Worm (Caenorhabditis elegans) whole organism, L3 larva: ENCODE results near the gene dna-2.

Source experiments
- R02D3.7 ChIP-seq: fragments of 150-350 bp; optimal IDR thresholded peaks from 2 replicates; lab custom pipeline; 2014; ENCODE audit warnings: missing biosample characterization, missing genetic modification characterization
- ZK546.5 ChIP-seq: sonication (generic microtip); optimal IDR thresholded peaks from 2 replicates; lab custom pipeline; 2017; ENCODE audit warnings: missing biosample characterization, missing genetic modification characterization
- ama-1 ChIP-seq: fragments of 150-350 bp; optimal IDR thresholded peaks from 2 replicates; lab custom pipeline; 2018
- ceh-16 ChIP-seq: sonication (generic microtip); optimal IDR thresholded peaks from 2 replicates; lab custom pipeline; 2017; ENCODE audit warnings: missing biosample characterization, missing genetic modification characterization
- ceh-28 ChIP-seq: fragments of 150-350 bp; optimal IDR thresholded peaks from 2 replicates; lab custom pipeline; 2014; ENCODE audit warnings: missing biosample characterization, missing genetic modification reagents, missing genetic modification characterization
- ceh-82 ChIP-seq: fragments of 150-350 bp; optimal IDR thresholded peaks from 2 replicates; lab custom pipeline; 2014; ENCODE audit warnings: missing biosample characterization, missing genetic modification characterization
- daf-12 ChIP-seq: fragments of 150-350 bp; optimal IDR thresholded peaks from 2 replicates; lab custom pipeline; 2014; ENCODE audit warnings: missing biosample characterization, missing genetic modification reagents, missing genetic modification characterization
- egl-27 ChIP-seq: sonication (generic microtip); optimal IDR thresholded peaks from 4 replicates; lab custom pipeline; 2017; ENCODE audit warnings: missing biosample characterization, missing genetic modification reagents, missing genetic modification characterization
- egl-5 ChIP-seq: fragments of 150-350 bp; optimal IDR thresholded peaks from 2 replicates; lab custom pipeline; 2017; ENCODE audit warnings: missing biosample characterization, missing genetic modification reagents, missing genetic modification characterization, inconsistent platforms
- elt-1 ChIP-seq: fragments of 150-350 bp; optimal IDR thresholded peaks from 2 replicates; lab custom pipeline; 2014; ENCODE audit warnings: missing biosample characterization, missing genetic modification characterization
- elt-2 ChIP-seq: sonication (generic microtip); optimal IDR thresholded peaks from 2 replicates; lab custom pipeline; 2016; ENCODE audit warnings: missing genetic modification reagents, mild to moderate bottlenecking, missing genetic modification characterization, missing compliant biosample characterization
- eor-1 ChIP-seq, 2 experiments: fragments of 150-350 bp; optimal IDR thresholded peaks; 2 replicates each; lab custom pipeline; 2014 to 2018; ENCODE audit warnings: missing biosample characterization in 2 of 2, missing genetic modification characterization in 2 of 2
- fkh-10 ChIP-seq: sonication (generic microtip); optimal IDR thresholded peaks from 2 replicates; lab custom pipeline; 2017; ENCODE audit warnings: missing biosample characterization, missing genetic modification reagents, missing genetic modification characterization
- fkh-2 ChIP-seq: fragments of 150-350 bp; optimal IDR thresholded peaks from 2 replicates; lab custom pipeline; 2014; ENCODE audit warnings: missing biosample characterization, missing genetic modification reagents, missing genetic modification characterization
- fos-1 ChIP-seq: fragments of 150-350 bp; optimal IDR thresholded peaks from 2 replicates; lab custom pipeline; 2014; ENCODE audit warnings: missing biosample characterization, missing genetic modification characterization
- hmg-11 ChIP-seq: sonication (generic microtip); optimal IDR thresholded peaks from 2 replicates; lab custom pipeline; 2016; ENCODE audit warnings: missing genetic modification characterization, missing compliant biosample characterization
- jun-1 ChIP-seq: fragments of 150-350 bp; optimal IDR thresholded peaks from 2 replicates; lab custom pipeline; 2014; ENCODE audit warnings: missing biosample characterization, missing genetic modification reagents, missing genetic modification characterization
- lin-15B ChIP-seq: fragments of 150-350 bp; optimal IDR thresholded peaks from 2 replicates; lab custom pipeline; 2014; ENCODE audit warnings: missing biosample characterization, missing genetic modification characterization
- lin-39 ChIP-seq: fragments of 150-350 bp; optimal IDR thresholded peaks from 2 replicates; lab custom pipeline; 2018; ENCODE audit warnings: missing biosample characterization, missing genetic modification reagents, missing genetic modification characterization
- lsy-12 ChIP-seq: sonication (generic microtip); optimal IDR thresholded peaks from 2 replicates; lab custom pipeline; 2016; ENCODE audit warnings: mild to moderate bottlenecking, missing genetic modification characterization, missing compliant biosample characterization
- mdl-1 ChIP-seq: fragments of 150-350 bp; optimal IDR thresholded peaks from 2 replicates; lab custom pipeline; 2014; ENCODE audit warnings: missing biosample characterization, missing genetic modification characterization
- mml-1 ChIP-seq: fragments of 150-350 bp; sonication (generic microtip); optimal IDR thresholded peaks from 3 replicates; lab custom pipeline; 2014; ENCODE audit warnings: missing biosample characterization, missing genetic modification characterization
- nfya-1 ChIP-seq: sonication (generic microtip); optimal IDR thresholded peaks from 2 replicates; lab custom pipeline; 2017; ENCODE audit warnings: missing genetic modification characterization, mild to moderate bottlenecking, missing compliant biosample characterization, antibody characterized with exemption, moderate library complexity; ENCODE audit not compliant: insufficient read depth
- nhr-11 ChIP-seq: fragments of 150-350 bp; optimal IDR thresholded peaks from 2 replicates; lab custom pipeline; 2014; ENCODE audit warnings: missing biosample characterization, missing genetic modification characterization
- nhr-12 ChIP-seq: fragments of 150-350 bp; optimal IDR thresholded peaks from 2 replicates; lab custom pipeline; 2014; ENCODE audit warnings: missing biosample characterization, missing genetic modification characterization
- nhr-23 ChIP-seq: fragments of 150-350 bp; optimal IDR thresholded peaks from 2 replicates; lab custom pipeline; 2014; ENCODE audit warnings: missing biosample characterization, missing genetic modification reagents, missing genetic modification characterization
- nhr-25 ChIP-seq: sonication (generic microtip); optimal IDR thresholded peaks from 2 replicates; lab custom pipeline; 2017; ENCODE audit warnings: missing biosample characterization, missing genetic modification characterization
- nhr-43 ChIP-seq: sonication (generic microtip); optimal IDR thresholded peaks from 2 replicates; lab custom pipeline; 2016; ENCODE audit warnings: mild to moderate bottlenecking, missing genetic modification characterization, missing compliant biosample characterization; ENCODE audit not compliant: poor library complexity, severe bottlenecking
- nhr-77 ChIP-seq: fragments of 150-350 bp; optimal IDR thresholded peaks from 2 replicates; lab custom pipeline; 2014; ENCODE audit warnings: missing biosample characterization, missing genetic modification characterization
- pqm-1 ChIP-seq: fragments of 150-350 bp; optimal IDR thresholded peaks from 2 replicates; lab custom pipeline; 2017; ENCODE audit warnings: missing biosample characterization, missing genetic modification characterization, inconsistent platforms
- sea-2 ChIP-seq: fragments of 150-350 bp; sonication (generic microtip); optimal IDR thresholded peaks from 4 replicates; lab custom pipeline; 2014; ENCODE audit warnings: missing biosample characterization, missing genetic modification reagents, missing genetic modification characterization
- skn-1 ChIP-seq: fragments of 150-350 bp; optimal IDR thresholded peaks from 2 replicates; lab custom pipeline; 2014; ENCODE audit warnings: missing biosample characterization, missing genetic modification characterization
- snpc-4 ChIP-seq: fragments of 150-350 bp; optimal IDR thresholded peaks from 2 replicates; lab custom pipeline; 2014; ENCODE audit warnings: missing biosample characterization, missing genetic modification characterization
- tbx-2 ChIP-seq: sonication (generic microtip); optimal IDR thresholded peaks from 2 replicates; lab custom pipeline; 2016; ENCODE audit warnings: mild to moderate bottlenecking, missing genetic modification characterization, missing compliant biosample characterization
- unc-39 ChIP-seq: sonication (generic microtip); optimal IDR thresholded peaks from 4 replicates; lab custom pipeline; 2017; ENCODE audit warnings: missing biosample characterization, missing genetic modification characterization
- unc-62 ChIP-seq: fragments of 150-350 bp; sonication (generic microtip); optimal IDR thresholded peaks from 4 replicates; lab custom pipeline; 2014; ENCODE audit warnings: missing biosample characterization, missing genetic modification reagents, missing genetic modification characterization
- zag-1 ChIP-seq: fragments of 150-350 bp; optimal IDR thresholded peaks from 2 replicates; lab custom pipeline; 2014; ENCODE audit warnings: missing biosample characterization, missing genetic modification characterization
- ztf-11 ChIP-seq: fragments of 150-350 bp; optimal IDR thresholded peaks from 2 replicates; lab custom pipeline; 2014; ENCODE audit warnings: missing biosample characterization, missing genetic modification characterization
- ztf-4 ChIP-seq: fragments of 150-350 bp; optimal IDR thresholded peaks from 2 replicates; lab custom pipeline; 2014; ENCODE audit warnings: missing biosample characterization, missing genetic modification characterization

The dna-2 gene

ce11 chrII:11731174-11731724, 47.0 kb upstream of the dna-2 start:
- TF ChIP-seq ama-1 (lab: Kevin White, UChicago) (peak; percentile 88), ceh-16 (no peak), nhr-43 (tag; lab: Kevin White, UChicago) (peak; percentile 4), ZK546.5 (tag; lab: Kevin White, UChicago) (no peak), mdl-1 (tag; lab: Kevin White, UChicago) (no peak), nhr-12 (tag; lab: Kevin White, UChicago) (no peak), nhr-23 (tag; lab: Kevin White, UChicago) (no peak), lsy-12 (peak; percentile 25), egl-27 (no peak), elt-2 (tag; lab: Kevin White, UChicago) (peak; percentile 62)

- TF ChIP-seq lin-39 (peak; percentile 23), ztf-11 (no peak), snpc-4 (tag; lab: Kevin White, UChicago) (peak; percentile 2)
These were observed 45.7 kb upstream of the dna-2 start, which contains the start of gene F13D12.8 for ce11 chrII:11732513-11732912. Gene F13D12.8 (minus strand): TSS chrII:11732594.

- TF ChIP-seq ztf-4 (tag; lab: Kevin White, UChicago) (no peak), elt-1 (tag; lab: Kevin White, UChicago) (peak; percentile 74)
These were observed 44.4 kb upstream of the dna-2 start for ce11 chrII:11733850-11734249.

ce11 chrII:11737347-11737746, 40.9 kb upstream of the dna-2 start:
- TF ChIP-seq fos-1 (no peak), unc-62 (GFP tag; lab: Kevin White, UChicago) (peak; percentile 17), nhr-23 (tag; lab: Kevin White, UChicago) (peak; percentile 83), nfya-1 (tag; lab: Kevin White, UChicago) (peak; percentile 36), fkh-10 (GFP tag; lab: Kevin White, UChicago) (no peak), nhr-25 (tag; lab: Kevin White, UChicago) (peak; percentile 88), nhr-43 (tag; lab: Kevin White, UChicago) (peak; percentile 79)
- TF ChIP-seq, all 47 proteins: peak for 5

ce11 chrII:11739199-11739598, 39.0 kb upstream of the dna-2 start, which contains the start of gene ctsa-1.2:
Gene ctsa-1.2 (plus strand): TSS chrII:11739358.
- TF ChIP-seq elt-2 (tag; lab: Kevin White, UChicago) (peak; percentile 94), pqm-1 (peak; percentile 94), unc-62 (GFP tag; lab: Kevin White, UChicago) (no peak)
- TF ChIP-seq, all 47 proteins: peak for 2

ce11 chrII:11742320-11742719, 35.9 kb upstream of the dna-2 start:
- TF ChIP-seq jun-1 (tag; lab: Kevin White, UChicago) (no peak), zag-1 (tag; lab: Kevin White, UChicago) (no peak), nhr-11 (no peak), nhr-23 (tag; lab: Kevin White, UChicago) (no peak), tbx-2 (tag; lab: Kevin White, UChicago) (no peak), ama-1 (lab: Kevin White, UChicago) (no peak), ZK546.5 (tag; lab: Kevin White, UChicago) (no peak), ceh-82 (no peak), sea-2 (no peak), nhr-25 (tag; lab: Kevin White, UChicago) (no peak), daf-12 (tag; lab: Kevin White, UChicago) (no peak), egl-27 (no peak), nhr-77 (tag; lab: Kevin White, UChicago) (no peak), lin-39 (no peak)
- TF ChIP-seq, all 47 proteins: peak for 0

- TF ChIP-seq ztf-4 (tag; lab: Kevin White, UChicago): no peak
- TF ChIP-seq fkh-10 (GFP tag; lab: Kevin White, UChicago): peak; percentile 30
- TF ChIP-seq elt-2 (tag; lab: Kevin White, UChicago): no peak
- TF ChIP-seq jun-1 (tag; lab: Kevin White, UChicago): no peak
- peak; percentile 15 for TF ChIP-seq mdl-1 (tag; lab: Kevin White, UChicago)
- peak; percentile 70 for TF ChIP-seq hmg-11 (tag; lab: Kevin White, UChicago)
- TF ChIP-seq skn-1 (tag; lab: Kevin White, UChicago): peak; percentile 9
- peak; percentile 92 for TF ChIP-seq lin-39
- TF ChIP-seq R02D3.7: no peak
- peak; percentile 47 for TF ChIP-seq tbx-2 (tag; lab: Kevin White, UChicago)
- TF ChIP-seq unc-39: no peak
- no peak for TF ChIP-seq mml-1 (tag; lab: Kevin White, UChicago)
- TF ChIP-seq ceh-82: peak; percentile 53
- TF ChIP-seq lin-15B: peak; percentile 24
- TF ChIP-seq zag-1 (tag; lab: Kevin White, UChicago): peak; percentile 22
- TF ChIP-seq ama-1 (lab: Kevin White, UChicago): peak; percentile 69
- TF ChIP-seq fkh-2 (tag; lab: Kevin White, UChicago): no peak
- TF ChIP-seq eor-1 (tag; optimal IDR thresholded peaks at IDR 0.05; lab: Kevin White, UChicago): no peak
- TF ChIP-seq sea-2: peak; percentile 32
- TF ChIP-seq ceh-28 (tag; lab: Kevin White, UChicago): peak; percentile 32
- peak; percentile 50 for TF ChIP-seq egl-5 (tag; lab: Kevin White, UChicago)
These were observed 31.4 kb upstream of the dna-2 start for ce11 chrII:11746782-11747288.
